Fruit fly (Drosophila melanogaster) whole organism, embryonic: Measurements from ENCODE around the gene r2d2.

Experiments
- Awh ChIP-seq: fragments of 200-800 bp; sonication (Bioruptor generic); IDR thresholded peaks from 2 replicates; pipeline ENCODE4, ENCODE4 v1.3.6; 2022; ENCODE audit warnings: missing biosample characterization, missing genetic modification characterization
- CG10462 ChIP-seq: fragments of 200-800 bp; sonication (Bioruptor generic); optimal IDR thresholded peaks from 2 replicates; lab custom pipeline; 2016; ENCODE audit warnings: missing biosample characterization, missing genetic modification characterization
- CG11085 ChIP-seq: fragments of 200-800 bp; sonication (Bioruptor generic); IDR thresholded peaks from 2 replicates; pipeline ENCODE4 v1.3.6; 2022; ENCODE audit warnings: missing biosample characterization, missing genetic modification characterization
- CG1233 ChIP-seq: fragments of 200-800 bp; sonication (Bioruptor generic); optimal IDR thresholded peaks from 4 replicates; lab custom pipeline; 2018; ENCODE audit warnings: missing biosample characterization, mild to moderate bottlenecking, missing genetic modification characterization
- CG13624 ChIP-seq: fragments of 200-800 bp; sonication (Bioruptor generic); optimal IDR thresholded peaks from 2 replicates; lab custom pipeline; 2016; ENCODE audit warnings: missing biosample characterization, missing genetic modification characterization
- CG15601 ChIP-seq: fragments of 200-800 bp; sonication (Bioruptor generic); optimal IDR thresholded peaks from 3 replicates; lab custom pipeline; 2019; ENCODE audit warnings: missing biosample characterization, mild to moderate bottlenecking, missing genetic modification characterization, moderate library complexity
- CG1647 ChIP-seq: fragments of 200-800 bp; sonication (Bioruptor generic); optimal IDR thresholded peaks from 3 replicates; lab custom pipeline; 2016; ENCODE audit warnings: missing biosample characterization, missing genetic modification characterization
- CG17186 ChIP-seq: fragments of 200-800 bp; sonication (Bioruptor generic); optimal IDR thresholded peaks from 3 replicates; lab custom pipeline; 2017; ENCODE audit warnings: missing biosample characterization, missing genetic modification reagents, missing genetic modification characterization
- CG17361 ChIP-seq: fragments of 200-800 bp; sonication (Bioruptor generic); IDR thresholded peaks from 3 replicates; pipeline ENCODE4 v1.3.6; 2022; ENCODE audit warnings: missing biosample characterization, missing genetic modification characterization
- CG17912 ChIP-seq: fragments of 200-800 bp; sonication (Bioruptor generic); optimal IDR thresholded peaks from 2 replicates; lab custom pipeline; 2018; ENCODE audit warnings: missing biosample characterization, mild to moderate bottlenecking, missing genetic modification characterization
- CG33557 ChIP-seq: fragments of 200-800 bp; sonication (Bioruptor generic); optimal IDR thresholded peaks from 2 replicates; lab custom pipeline; 2019; ENCODE audit warnings: missing biosample characterization, mild to moderate bottlenecking, missing genetic modification characterization, moderate library complexity
- CG34224 ChIP-seq: fragments of 200-800 bp; sonication (Bioruptor generic); IDR thresholded peaks from 3 replicates; pipeline ENCODE4 v1.3.6; 2022; ENCODE audit warnings: missing biosample characterization, missing genetic modification characterization; ENCODE audit not compliant: partially characterized antibody
- CG34376 ChIP-seq: fragments of 200-800 bp; sonication (Bioruptor generic); optimal IDR thresholded peaks from 2 replicates; lab custom pipeline; 2018; ENCODE audit warnings: missing biosample characterization, mild to moderate bottlenecking, missing genetic modification characterization
- CG34422 ChIP-seq: fragments of 200-800 bp; sonication (Bioruptor generic); IDR thresholded peaks from 3 replicates; pipeline ENCODE4 v1.3.6; 2022; ENCODE audit warnings: missing biosample characterization, missing genetic modification characterization
- CG3847 ChIP-seq: fragments of 200-800 bp; sonication (Bioruptor generic); IDR thresholded peaks from 2 replicates; pipeline ENCODE4 v1.3.6; 2022; ENCODE audit warnings: missing biosample characterization, missing genetic modification characterization
- CG6765 ChIP-seq: fragments of 200-800 bp; sonication (Bioruptor generic); optimal IDR thresholded peaks from 3 replicates; lab custom pipeline; 2017; ENCODE audit warnings: missing biosample characterization, mild to moderate bottlenecking, missing genetic modification characterization
- CG7928 ChIP-seq: fragments of 200-800 bp; sonication (Bioruptor generic); optimal IDR thresholded peaks from 2 replicates; lab custom pipeline; 2017; ENCODE audit warnings: missing biosample characterization, mild to moderate bottlenecking, missing genetic modification characterization
- CG9215 ChIP-seq: fragments of 200-800 bp; sonication (Bioruptor generic); IDR thresholded peaks from 2 replicates; pipeline ENCODE4 v1.3.6; 2022; ENCODE audit warnings: missing biosample characterization, missing genetic modification characterization
- Chrac-16 ChIP-seq: fragments of 200-800 bp; sonication (Bioruptor generic); optimal IDR thresholded peaks from 3 replicates; lab custom pipeline; 2016; ENCODE audit warnings: missing biosample characterization, missing genetic modification characterization
- Deaf1 ChIP-seq: fragments of 200-800 bp; optimal IDR thresholded peaks from 3 replicates; lab custom pipeline; 2019; ENCODE audit warnings: missing biosample characterization, mild to moderate bottlenecking, missing genetic modification characterization, moderate library complexity
- Dip3 ChIP-seq: fragments of 200-800 bp; sonication (Bioruptor generic); optimal IDR thresholded peaks from 3 replicates; lab custom pipeline; 2016; ENCODE audit warnings: missing biosample characterization, missing genetic modification characterization
- E2f2 ChIP-seq: fragments of 200-800 bp; sonication (Bioruptor generic); IDR thresholded peaks from 2 replicates; pipeline ENCODE4 v1.3.6; 2022; ENCODE audit warnings: missing biosample characterization, missing genetic modification characterization
- Ets65A ChIP-seq: fragments of 200-800 bp; sonication (Bioruptor generic); peaks from one replicate; lab custom pipeline; 2016; ENCODE audit warnings: missing biosample characterization, missing genetic modification characterization
- Fer1 ChIP-seq: fragments of 200-800 bp; sonication (Bioruptor generic); optimal IDR thresholded peaks from 2 replicates; lab custom pipeline; 2017; ENCODE audit warnings: missing biosample characterization, mild to moderate bottlenecking, missing genetic modification characterization
- Fer3 ChIP-seq: fragments of 200-800 bp; sonication (Bioruptor generic); optimal IDR thresholded peaks from 2 replicates; lab custom pipeline; 2018; ENCODE audit warnings: missing biosample characterization, mild to moderate bottlenecking, missing genetic modification characterization, moderate library complexity
- Kr ChIP-seq: fragments of 200-800 bp; sonication (Bioruptor generic); optimal IDR thresholded peaks from 2 replicates; lab custom pipeline; 2017; ENCODE audit warnings: missing biosample characterization, mild to moderate bottlenecking, missing genetic modification characterization
- Lpt ChIP-seq: fragments of >200 bp; optimal IDR thresholded peaks from 2 replicates; lab custom pipeline; 2018; ENCODE audit warnings: missing biosample characterization, missing genetic modification characterization
- Mad ChIP-seq: fragments of 200-800 bp; sonication (Bioruptor generic); optimal IDR thresholded peaks from 2 replicates; lab custom pipeline; 2016; ENCODE audit warnings: missing biosample characterization, missing genetic modification characterization
- NC2α ChIP-seq: fragments of 200-800 bp; sonication (Bioruptor generic); optimal IDR thresholded peaks from 2 replicates; lab custom pipeline; 2016; ENCODE audit warnings: missing biosample characterization, missing genetic modification characterization
- Ravus ChIP-seq: fragments of 200-800 bp; sonication (Bioruptor generic); IDR thresholded peaks from 2 replicates; pipeline ENCODE4 v1.3.6; 2022; ENCODE audit warnings: missing biosample characterization, missing genetic modification characterization
- Sox102F ChIP-seq: fragments of 200-800 bp; sonication (Bioruptor generic); optimal IDR thresholded peaks from 2 replicates; lab custom pipeline; 2018; ENCODE audit warnings: missing biosample characterization, mild to moderate bottlenecking, missing genetic modification characterization, moderate library complexity
- ab ChIP-seq: fragments of 200-800 bp; sonication (Bioruptor generic); optimal IDR thresholded peaks from 2 replicates; lab custom pipeline; 2016; ENCODE audit warnings: missing biosample characterization, missing genetic modification characterization
- ac ChIP-seq: fragments of 200-800 bp; sonication (Bioruptor generic); optimal IDR thresholded peaks from 3 replicates; lab custom pipeline; 2017; ENCODE audit warnings: missing biosample characterization, mild to moderate bottlenecking, missing genetic modification characterization
- ash1 ChIP-seq: fragments of 200-800 bp; sonication (Bioruptor generic); optimal IDR thresholded peaks from 2 replicates; lab custom pipeline; 2018; ENCODE audit warnings: missing biosample characterization, mild to moderate bottlenecking, missing genetic modification characterization
- cad ChIP-seq: fragments of >200 bp; optimal IDR thresholded peaks from 2 replicates; lab custom pipeline; 2017; ENCODE audit warnings: missing biosample characterization, missing genetic modification characterization
- dm ChIP-seq: fragments of 200-800 bp; sonication (Bioruptor generic); optimal IDR thresholded peaks from 3 replicates; lab custom pipeline; 2016; ENCODE audit warnings: missing biosample characterization, missing genetic modification characterization
- en ChIP-seq: fragments of 200-800 bp; sonication (Bioruptor generic); optimal IDR thresholded peaks from 2 replicates; lab custom pipeline; 2016; ENCODE audit warnings: missing biosample characterization, missing genetic modification characterization
- esg ChIP-seq: fragments of 200-800 bp; sonication (Bioruptor generic); conservative IDR thresholded peaks from 2 replicates; pipeline ENCODE4 v1.3.6; 2022; ENCODE audit warnings: missing biosample characterization, missing genetic modification characterization
- eve ChIP-seq, 2 experiments: fragments of >200 bp; optimal IDR thresholded peaks; 2 replicates each; lab custom pipeline; 2017; ENCODE audit warnings: missing biosample characterization in 2 of 2, missing genetic modification characterization in 2 of 2
- jing ChIP-seq: fragments of 200-800 bp; sonication (Bioruptor generic); optimal IDR thresholded peaks from 2 replicates; lab custom pipeline; 2018; ENCODE audit warnings: missing biosample characterization, mild to moderate bottlenecking, missing genetic modification characterization
- klu ChIP-seq: fragments of 200-800 bp; sonication (Bioruptor generic); IDR thresholded peaks from 2 replicates; pipeline ENCODE4 v1.3.6; 2022; ENCODE audit warnings: missing biosample characterization, missing genetic modification characterization
- scrt ChIP-seq: fragments of 200-800 bp; sonication (Bioruptor generic); optimal IDR thresholded peaks from 2 replicates; lab custom pipeline; 2018; ENCODE audit warnings: missing biosample characterization, mild to moderate bottlenecking, missing genetic modification characterization, moderate library complexity
- sna ChIP-seq: fragments of 200-800 bp; sonication (Bioruptor generic); IDR thresholded peaks from 2 replicates; pipeline ENCODE4 v1.3.6; 2022; ENCODE audit warnings: missing biosample characterization, missing genetic modification characterization; ENCODE audit not compliant: partially characterized antibody
- tio ChIP-seq: fragments of 200-800 bp; sonication (Bioruptor generic); optimal IDR thresholded peaks from 2 replicates; lab custom pipeline; 2017; ENCODE audit warnings: missing biosample characterization, missing genetic modification characterization, inconsistent platforms
- zfh2 ChIP-seq: fragments of 200-800 bp; sonication (Bioruptor generic); optimal IDR thresholded peaks from 2 replicates; lab custom pipeline; 2016; ENCODE audit warnings: missing biosample characterization, missing genetic modification characterization

Gene r2d2

DNA sequence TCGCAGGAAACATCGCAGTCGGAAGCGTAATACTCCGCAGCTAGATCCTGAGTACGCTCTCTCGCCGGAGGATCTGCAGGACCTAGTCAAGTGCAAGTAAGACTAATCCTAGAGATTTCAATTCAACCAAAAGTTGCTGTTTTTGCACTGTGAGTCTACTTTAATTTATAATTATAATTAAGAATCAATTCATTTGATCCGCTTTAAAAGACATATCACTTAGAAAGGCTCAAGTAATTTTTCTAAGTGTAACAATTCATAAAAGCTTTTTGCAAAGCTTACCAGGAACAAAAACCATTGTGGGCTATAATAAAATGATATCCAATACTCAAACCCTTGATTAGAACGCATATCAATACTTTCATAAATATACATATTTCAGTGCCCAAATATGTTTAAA is 43.1 kb upstream of the r2d2 start (continued):
- peak; percentile 26 for TF ChIP-seq tio (GFP tag; lab: Kevin White, UChicago)
- TF ChIP-seq CG7928 (GFP tag; lab: Kevin White, UChicago), result no peak
- no peak for TF ChIP-seq Lpt (GFP tag; lab: Kevin White, UChicago)
- TF ChIP-seq dm, result no peak
- no peak for TF ChIP-seq Kr (GFP tag; lab: Kevin White, UChicago)
- no peak for TF ChIP-seq klu (GFP tag; lab: Robert Waterston, UW)
- no peak for TF ChIP-seq esg (GFP tag; lab: Robert Waterston, UW)
- no peak for TF ChIP-seq Dip3 (GFP tag; lab: Kevin White, UChicago)
- TF ChIP-seq CG1233 (GFP tag; lab: Kevin White, UChicago), result no peak
- no peak for TF ChIP-seq CG34376 (GFP tag; lab: Kevin White, UChicago)
- peak; percentile 8 for TF ChIP-seq Fer3 (tag; lab: Kevin White, UChicago)
- no peak for TF ChIP-seq Fer1 (GFP tag; lab: Kevin White, UChicago)
- no peak for TF ChIP-seq Ravus (GFP tag; lab: Robert Waterston, UW)
- peak; percentile 4 for TF ChIP-seq Sox102F (GFP tag; lab: Kevin White, UChicago)
- no peak for TF ChIP-seq CG17361
- TF ChIP-seq Awh (GFP tag; lab: Robert Waterston, UW), result 0 out of 2 replicates have a peak, but pooled peaks have one; percentile 10
- TF ChIP-seq Mad, result no peak
- TF ChIP-seq CG15601 (tag; lab: Kevin White, UChicago), result no peak
- TF ChIP-seq CG9215 (GFP tag; lab: Robert Waterston, UW), result no peak
- no peak for TF ChIP-seq CG6765
- TF ChIP-seq CG1647 (GFP tag; lab: Kevin White, UChicago), result no peak
- no peak for TF ChIP-seq CG17186 (GFP tag; lab: Kevin White, UChicago)
- TF ChIP-seq zfh2, result no peak
- TF ChIP-seq en, result no peak
- TF ChIP-seq CG11085 (GFP tag; lab: Robert Waterston, UW), result no peak
- no peak for TF ChIP-seq NC2α (GFP tag; lab: Kevin White, UChicago)
- TF ChIP-seq CG34224 (GFP tag; lab: Robert Waterston, UW), result no peak
- TF ChIP-seq CG17912 (GFP tag; lab: Kevin White, UChicago), result no peak
- 0 out of 3 replicates have a peak, but pooled peaks have one; percentile 16 for TF ChIP-seq CG34422
- TF ChIP-seq ac, result no peak
- no peak for TF ChIP-seq CG13624 (GFP tag; lab: Kevin White, UChicago)
- no peak for TF ChIP-seq cad (GFP tag; lab: Kevin White, UChicago)
- TF ChIP-seq Chrac-16 (GFP tag; lab: Kevin White, UChicago), result no peak
- TF ChIP-seq CG3847 (GFP tag; lab: Robert Waterston, UW), result no peak
- no peak for TF ChIP-seq E2f2 (GFP tag; lab: Robert Waterston, UW)
- no peak for TF ChIP-seq ash1
- no peak for TF ChIP-seq CG33557 (GFP tag; lab: Kevin White, UChicago)
- TF ChIP-seq eve (GFP tag; optimal IDR thresholded peaks at IDR 0.05; lab: Kevin White, UChicago), result no peak
- TF ChIP-seq sna, result no peak
- TF ChIP-seq ab, result no peak
- TF ChIP-seq, all 482 proteins: peak for 35

DNA sequence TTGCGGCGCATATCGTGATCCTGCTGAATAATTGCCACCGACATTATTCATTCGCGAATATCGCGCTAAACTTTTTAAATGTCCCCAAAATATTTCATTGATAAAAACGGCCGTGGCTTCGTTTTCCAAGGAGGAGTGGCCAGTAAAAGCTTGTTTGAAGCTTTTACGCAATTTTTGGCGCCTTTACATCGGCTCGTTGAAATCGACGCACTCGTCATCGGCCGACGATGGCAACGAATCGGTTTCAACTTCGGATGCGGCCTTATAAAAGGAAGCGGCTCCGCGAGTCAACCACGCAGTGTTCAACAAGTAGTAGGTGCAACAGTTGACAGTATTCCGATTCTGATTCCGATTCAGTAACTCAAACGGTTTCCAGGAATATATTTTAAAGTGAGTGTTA is 32.6 kb upstream of the r2d2 start, which contains the start of gene CG7191:
TSS of gene CG7191 (plus strand) at position 301 of the 400 bp plus-strand sequence.
- TF ChIP-seq Ets65A (GFP tag; lab: Kevin White, UChicago), result peak; percentile 23
- no peak for TF ChIP-seq jing (GFP tag; lab: Kevin White, UChicago)
- no peak for TF ChIP-seq CG10462
- peak; percentile 83 for TF ChIP-seq scrt
- TF ChIP-seq Deaf1 (tag; lab: Kevin White, UChicago), result peak; percentile 90
